Fruit fly (Drosophila melanogaster) S2 (cell line): Measurements from ENCODE around the gene Pdk1.

Experiments
- CG8478 ChIP-seq: fragments of >200 bp; optimal IDR thresholded peaks from 2 replicates; lab custom pipeline; 2018
- CTCF ChIP-seq, 2 experiments: fragments of >200 bp; optimal IDR thresholded peaks; 2 replicates each; lab custom pipeline; 2018

dm6 chr3L:86937-87336, 42.3 kb upstream of the Pdk1 start:
- TF ChIP-seq CTCF (optimal IDR thresholded peaks at IDR 0.05; lab: Kevin White, UChicago) (no peak), CG8478 (no peak)
